Fruit fly (Drosophila melanogaster): ENCODE results near the gene Mps1.
A peak's percentile ranks its signal among the peaks of the same experiment; 100 is the strongest.

Mps1 gene

dm6 chr3R:17680639-17681302 lies 9.7 kb downstream of the Mps1 start (continued):
- TF ChIP-seq kni (GFP tag; optimal IDR thresholded peaks at IDR 0.05), result peak; percentile 62
- peak; percentile 32 for TF ChIP-seq Spps (tag; optimal IDR thresholded peaks at IDR 0.05)
- no peak for TF ChIP-seq Camta (GFP tag; optimal IDR thresholded peaks at IDR 0.05)
- no peak for TF ChIP-seq sens-2 (GFP tag; IDR thresholded peaks at IDR 0.05)
- TF ChIP-seq CG4424 (GFP tag; optimal IDR thresholded peaks at IDR 0.05), result peak; percentile 72
- peak; percentile 52 for TF ChIP-seq CG8388 (GFP tag; optimal IDR thresholded peaks at IDR 0.05)
- no peak for TF ChIP-seq sqz (GFP tag; optimal IDR thresholded peaks at IDR 0.05)
- no peak for TF ChIP-seq Dfd (GFP tag; optimal IDR thresholded peaks at IDR 0.05)
- TF ChIP-seq CG32772 (GFP tag; IDR thresholded peaks at IDR 0.05), result no peak
- peak; percentile 40 for TF ChIP-seq Bteb2 (GFP tag; optimal IDR thresholded peaks at IDR 0.05)
- no peak for TF ChIP-seq jing (GFP tag; optimal IDR thresholded peaks at IDR 0.05)
- TF ChIP-seq gce (GFP tag; IDR thresholded peaks at IDR 0.05), result no peak
- TF ChIP-seq CG10565 (GFP tag; optimal IDR thresholded peaks at IDR 0.05), result no peak
- TF ChIP-seq NfI (GFP tag; optimal IDR thresholded peaks at IDR 0.05), result no peak
- TF ChIP-seq lov (optimal IDR thresholded peaks at IDR 0.05), result no peak
- 0 out of 3 replicates have a peak, but pooled peaks have one; percentile 53 for TF ChIP-seq lov (GFP tag; IDR thresholded peaks at IDR 0.05)
- no peak for TF ChIP-seq CG14965 (GFP tag; optimal IDR thresholded peaks at IDR 0.05; ENCODE audit: borderline replicate concordance)
- TF ChIP-seq H15 (GFP tag; IDR thresholded peaks at IDR 0.05), result no peak
- no peak for TF ChIP-seq tgo (GFP tag; IDR thresholded peaks at IDR 0.05)
- TF ChIP-seq exex (tag; optimal IDR thresholded peaks at IDR 0.05), result no peak
- TF ChIP-seq grau (tag; optimal IDR thresholded peaks at IDR 0.05), result peak; percentile 58
- TF ChIP-seq Hr51 (GFP tag; optimal IDR thresholded peaks at IDR 0.05), result peak in 1 of 2 experiments; percentile 51
- no peak for TF ChIP-seq CG30431 (GFP tag; optimal IDR thresholded peaks at IDR 0.05)
- TF ChIP-seq Atf6 (GFP tag; IDR thresholded peaks at IDR 0.05), result no peak
- TF ChIP-seq onecut (GFP tag; IDR thresholded peaks at IDR 0.05), result peak; percentile 7; the same call in 1 of the 2 replicates
- TF ChIP-seq gfzf (GFP tag; optimal IDR thresholded peaks at IDR 0.05), result no peak
- TF ChIP-seq CG10321 (GFP tag; IDR thresholded peaks at IDR 0.05), result no peak
- no peak for TF ChIP-seq ham (GFP tag; IDR thresholded peaks at IDR 0.05)
- no peak for TF ChIP-seq CG14860 (GFP tag; IDR thresholded peaks at IDR 0.05; ENCODE audit: partially characterized antibody)
- TF ChIP-seq toy (GFP tag; IDR thresholded peaks at IDR 0.05), result no peak
- TF ChIP-seq CG18262 (tag; optimal IDR thresholded peaks at IDR 0.05), result peak; percentile 85
- no peak for TF ChIP-seq ftz-f1 (GFP tag; optimal IDR thresholded peaks at IDR 0.05)
- no peak for TF ChIP-seq CG11560 (tag; IDR thresholded peaks at IDR 0.05)

- TF ChIP-seq ERR (GFP tag; optimal IDR thresholded peaks at IDR 0.05), result no peak
- no peak for TF ChIP-seq CG15269 (tag; optimal IDR thresholded peaks at IDR 0.05)
- TF ChIP-seq corto (GFP tag; optimal IDR thresholded peaks at IDR 0.05), result no peak
- TF ChIP-seq ATbp (GFP tag; optimal IDR thresholded peaks at IDR 0.05), result no peak
- TF ChIP-seq CG3407 (GFP tag; optimal IDR thresholded peaks at IDR 0.05), result no peak
- no peak for TF ChIP-seq CG14014 (GFP tag; IDR thresholded peaks at IDR 0.05)
- peak; percentile 84 for TF ChIP-seq Neu2 (GFP tag; optimal IDR thresholded peaks at IDR 0.05; ENCODE audit: borderline replicate concordance)
- no peak for TF ChIP-seq dpn (GFP tag; optimal IDR thresholded peaks at IDR 0.05)
- no peak for TF ChIP-seq CG32767 (GFP tag; IDR thresholded peaks at IDR 0.05)
- TF ChIP-seq CG1233 (GFP tag; optimal IDR thresholded peaks at IDR 0.05), result no peak
- peak; percentile 77 for TF ChIP-seq pros (GFP tag; optimal IDR thresholded peaks at IDR 0.05)
- no peak for TF ChIP-seq fd96Cb (tag; optimal IDR thresholded peaks at IDR 0.05)
- TF ChIP-seq gcm (GFP tag; optimal IDR thresholded peaks at IDR 0.05), result peak; percentile 42
- no peak for TF ChIP-seq CG13894 (tag; optimal IDR thresholded peaks at IDR 0.05)
- TF ChIP-seq CG10321 (GFP tag; IDR thresholded peaks at IDR 0.05), result no peak
- TF ChIP-seq tll (GFP tag; optimal IDR thresholded peaks at IDR 0.05), result no peak
- peak in 1 of 2 experiments; percentile 66 for TF ChIP-seq Hr78 (GFP tag; optimal IDR thresholded peaks at IDR 0.05)
- TF ChIP-seq CG4424 (GFP tag; optimal IDR thresholded peaks at IDR 0.05), result no peak
- TF ChIP-seq CG1024 (GFP tag; IDR thresholded peaks at IDR 0.05), result no peak
Observed at dm6 chr3R:17681611-17682243, 10.7 kb downstream of the Mps1 start.
